Worm (Caenorhabditis elegans): ENCODE data around the gene srh-190.

DNA sequence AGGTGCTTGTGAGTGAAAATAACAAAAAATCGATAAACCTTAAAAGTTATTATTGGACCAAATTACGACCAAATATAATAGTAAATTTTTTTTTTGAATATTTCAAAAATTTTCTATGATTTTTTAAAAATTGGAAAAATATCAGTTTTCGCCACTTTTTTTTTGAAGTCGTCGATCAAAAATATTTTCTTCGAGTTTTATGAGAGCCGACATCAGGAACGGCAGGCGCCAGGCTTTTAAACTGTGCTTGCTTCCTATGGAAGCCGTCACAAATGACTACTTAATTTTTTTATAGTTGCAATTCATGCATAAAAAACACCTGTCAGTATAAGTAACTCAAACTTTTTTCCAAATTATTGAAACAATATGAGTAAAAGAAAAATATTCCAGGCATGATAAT lies 517 bp downstream of the srh-190 start:
- TF ChIP-seq ceh-91 (GFP tag; IDR thresholded peaks at IDR 0.05) = no peak
- no peak for TF ChIP-seq snpc-4 (GFP tag; optimal IDR thresholded peaks at IDR 0.05)
- TF ChIP-seq snpc-4 (tag; optimal IDR thresholded peaks at IDR 0.05) = no peak
- no peak for TF ChIP-seq rec-8 (tag; optimal IDR thresholded peaks at IDR 0.05)
- TF ChIP-seq K11D2.4 (GFP tag; IDR thresholded peaks at IDR 0.05) = no peak
- TF ChIP-seq ceh-100 (GFP tag; IDR thresholded peaks at IDR 0.05) = no peak
- TF ChIP-seq pha-4 (tag; optimal IDR thresholded peaks at IDR 0.05) = no peak
- TF ChIP-seq nhr-120 (GFP tag; IDR thresholded peaks at IDR 0.05) = no peak
- no peak for TF ChIP-seq F49E8.2 (tag; optimal IDR thresholded peaks at IDR 0.05; ENCODE audit: insufficient read depth)
- TF ChIP-seq hlh-12 (tag; optimal IDR thresholded peaks at IDR 0.05) = no peak
- TF ChIP-seq B0019.2 (GFP tag; conservative IDR thresholded peaks at IDR 0.05) = no peak
- TF ChIP-seq lsy-27 (tag; optimal IDR thresholded peaks at IDR 0.05; ENCODE audit: borderline replicate concordance, insufficient read depth) = no peak
- TF ChIP-seq atf-7 (tag; optimal IDR thresholded peaks at IDR 0.05) = no peak
